Worm (Caenorhabditis elegans): Measurements from ENCODE around the gene tsr-1.

ce11 chrII:2521960-2522359, 48.8 kb upstream of the tsr-1 start, which contains the start of gene bath-13:
- TF ChIP-seq W03F9.2 (tag; optimal IDR thresholded peaks at IDR 0.05) (no peak), dao-5 (tag; optimal IDR thresholded peaks at IDR 0.05) (no peak)

All from whole organism, L4/young adult.